Worm (Caenorhabditis elegans) whole organism, L3 larva: ENCODE data around the gene gcy-4.

Experiments used
- R02D3.7 ChIP-seq: fragments of 150-350 bp; optimal IDR thresholded peaks from 2 replicates; lab custom pipeline; 2014; ENCODE audit warnings: missing biosample characterization, missing genetic modification characterization
- ZK546.5 ChIP-seq: sonication (generic microtip); optimal IDR thresholded peaks from 2 replicates; lab custom pipeline; 2017; ENCODE audit warnings: missing biosample characterization, missing genetic modification characterization
- aly-2 ChIP-seq: fragments of 150-350 bp; optimal IDR thresholded peaks from 2 replicates; lab custom pipeline; 2014; ENCODE audit warnings: missing biosample characterization, missing genetic modification characterization
- ama-1 ChIP-seq: fragments of 150-350 bp; optimal IDR thresholded peaks from 2 replicates; lab custom pipeline; 2018
- ceh-16 ChIP-seq: sonication (generic microtip); optimal IDR thresholded peaks from 2 replicates; lab custom pipeline; 2017; ENCODE audit warnings: missing biosample characterization, missing genetic modification characterization
- ceh-28 ChIP-seq: fragments of 150-350 bp; optimal IDR thresholded peaks from 2 replicates; lab custom pipeline; 2014; ENCODE audit warnings: missing biosample characterization, missing genetic modification reagents, missing genetic modification characterization
- ceh-82 ChIP-seq: fragments of 150-350 bp; optimal IDR thresholded peaks from 2 replicates; lab custom pipeline; 2014; ENCODE audit warnings: missing biosample characterization, missing genetic modification characterization
- ceh-9 ChIP-seq: sonication (generic microtip); optimal IDR thresholded peaks from 2 replicates; lab custom pipeline; 2018; ENCODE audit warnings: missing biosample characterization, missing genetic modification characterization
- daf-12 ChIP-seq: fragments of 150-350 bp; optimal IDR thresholded peaks from 2 replicates; lab custom pipeline; 2014; ENCODE audit warnings: missing biosample characterization, missing genetic modification reagents, missing genetic modification characterization
- egl-27 ChIP-seq: sonication (generic microtip); optimal IDR thresholded peaks from 4 replicates; lab custom pipeline; 2017; ENCODE audit warnings: missing biosample characterization, missing genetic modification reagents, missing genetic modification characterization
- egl-5 ChIP-seq: fragments of 150-350 bp; optimal IDR thresholded peaks from 2 replicates; lab custom pipeline; 2017; ENCODE audit warnings: missing biosample characterization, missing genetic modification reagents, missing genetic modification characterization, inconsistent platforms
- elt-1 ChIP-seq: fragments of 150-350 bp; optimal IDR thresholded peaks from 2 replicates; lab custom pipeline; 2014; ENCODE audit warnings: missing biosample characterization, missing genetic modification characterization
- elt-2 ChIP-seq: sonication (generic microtip); optimal IDR thresholded peaks from 2 replicates; lab custom pipeline; 2016; ENCODE audit warnings: missing genetic modification reagents, mild to moderate bottlenecking, missing genetic modification characterization, missing compliant biosample characterization
- elt-3 ChIP-seq, 3 experiments: fragments of 150-350 bp in 1 of 3; sonication (generic microtip) in 2 of 3; optimal IDR thresholded peaks; 2 replicates in 2 of 3; 4 replicates in 1 of 3; lab custom pipeline; 2014 to 2017; ENCODE audit warnings: missing biosample characterization in 3 of 3, missing genetic modification characterization in 3 of 3
- eor-1 ChIP-seq, 2 experiments: fragments of 150-350 bp; optimal IDR thresholded peaks; 2 replicates each; lab custom pipeline; 2014 to 2018; ENCODE audit warnings: missing biosample characterization in 2 of 2, missing genetic modification characterization in 2 of 2
- fkh-10 ChIP-seq: sonication (generic microtip); optimal IDR thresholded peaks from 2 replicates; lab custom pipeline; 2017; ENCODE audit warnings: missing biosample characterization, missing genetic modification reagents, missing genetic modification characterization
- fkh-2 ChIP-seq: fragments of 150-350 bp; optimal IDR thresholded peaks from 2 replicates; lab custom pipeline; 2014; ENCODE audit warnings: missing biosample characterization, missing genetic modification reagents, missing genetic modification characterization
- fos-1 ChIP-seq: fragments of 150-350 bp; optimal IDR thresholded peaks from 2 replicates; lab custom pipeline; 2014; ENCODE audit warnings: missing biosample characterization, missing genetic modification characterization
- hmg-11 ChIP-seq: sonication (generic microtip); optimal IDR thresholded peaks from 2 replicates; lab custom pipeline; 2016; ENCODE audit warnings: missing genetic modification characterization, missing compliant biosample characterization
- jun-1 ChIP-seq: fragments of 150-350 bp; optimal IDR thresholded peaks from 2 replicates; lab custom pipeline; 2014; ENCODE audit warnings: missing biosample characterization, missing genetic modification reagents, missing genetic modification characterization
- lin-15B ChIP-seq: fragments of 150-350 bp; optimal IDR thresholded peaks from 2 replicates; lab custom pipeline; 2014; ENCODE audit warnings: missing biosample characterization, missing genetic modification characterization
- lin-39 ChIP-seq: fragments of 150-350 bp; optimal IDR thresholded peaks from 2 replicates; lab custom pipeline; 2018; ENCODE audit warnings: missing biosample characterization, missing genetic modification reagents, missing genetic modification characterization
- lsy-12 ChIP-seq: sonication (generic microtip); optimal IDR thresholded peaks from 2 replicates; lab custom pipeline; 2016; ENCODE audit warnings: mild to moderate bottlenecking, missing genetic modification characterization, missing compliant biosample characterization
- mdl-1 ChIP-seq: fragments of 150-350 bp; optimal IDR thresholded peaks from 2 replicates; lab custom pipeline; 2014; ENCODE audit warnings: missing biosample characterization, missing genetic modification characterization
- mml-1 ChIP-seq: fragments of 150-350 bp; sonication (generic microtip); optimal IDR thresholded peaks from 3 replicates; lab custom pipeline; 2014; ENCODE audit warnings: missing biosample characterization, missing genetic modification characterization
- nfya-1 ChIP-seq: sonication (generic microtip); optimal IDR thresholded peaks from 2 replicates; lab custom pipeline; 2017; ENCODE audit warnings: missing genetic modification characterization, mild to moderate bottlenecking, missing compliant biosample characterization, antibody characterized with exemption, moderate library complexity; ENCODE audit not compliant: insufficient read depth
- nhr-11 ChIP-seq: fragments of 150-350 bp; optimal IDR thresholded peaks from 2 replicates; lab custom pipeline; 2014; ENCODE audit warnings: missing biosample characterization, missing genetic modification characterization
- nhr-12 ChIP-seq: fragments of 150-350 bp; optimal IDR thresholded peaks from 2 replicates; lab custom pipeline; 2014; ENCODE audit warnings: missing biosample characterization, missing genetic modification characterization
- nhr-23 ChIP-seq: fragments of 150-350 bp; optimal IDR thresholded peaks from 2 replicates; lab custom pipeline; 2014; ENCODE audit warnings: missing biosample characterization, missing genetic modification reagents, missing genetic modification characterization
- nhr-237 ChIP-seq: fragments of 150-350 bp; optimal IDR thresholded peaks from 2 replicates; lab custom pipeline; 2014; ENCODE audit warnings: missing biosample characterization, missing genetic modification characterization
- nhr-25 ChIP-seq: sonication (generic microtip); optimal IDR thresholded peaks from 2 replicates; lab custom pipeline; 2017; ENCODE audit warnings: missing biosample characterization, missing genetic modification characterization
- nhr-28 ChIP-seq: fragments of 150-350 bp; optimal IDR thresholded peaks from 2 replicates; lab custom pipeline; 2014; ENCODE audit warnings: missing biosample characterization, missing genetic modification characterization
- nhr-43 ChIP-seq: sonication (generic microtip); optimal IDR thresholded peaks from 2 replicates; lab custom pipeline; 2016; ENCODE audit warnings: mild to moderate bottlenecking, missing genetic modification characterization, missing compliant biosample characterization; ENCODE audit not compliant: poor library complexity, severe bottlenecking
- nhr-67 ChIP-seq: fragments of 150-350 bp; optimal IDR thresholded peaks from 2 replicates; lab custom pipeline; 2014; ENCODE audit warnings: missing biosample characterization, missing genetic modification characterization
- nhr-76 ChIP-seq: fragments of 150-350 bp; sonication (generic microtip); optimal IDR thresholded peaks from 5 replicates; lab custom pipeline; 2014; ENCODE audit warnings: missing biosample characterization, missing genetic modification characterization
- nhr-77 ChIP-seq: fragments of 150-350 bp; optimal IDR thresholded peaks from 2 replicates; lab custom pipeline; 2014; ENCODE audit warnings: missing biosample characterization, missing genetic modification characterization
- pha-4 ChIP-seq: fragments of 150-350 bp; optimal IDR thresholded peaks from 2 replicates; lab custom pipeline; 2014; ENCODE audit warnings: missing biosample characterization, missing genetic modification reagents, missing genetic modification characterization
- pqm-1 ChIP-seq: fragments of 150-350 bp; optimal IDR thresholded peaks from 2 replicates; lab custom pipeline; 2017; ENCODE audit warnings: missing biosample characterization, missing genetic modification characterization, inconsistent platforms
- sea-2 ChIP-seq: fragments of 150-350 bp; sonication (generic microtip); optimal IDR thresholded peaks from 4 replicates; lab custom pipeline; 2014; ENCODE audit warnings: missing biosample characterization, missing genetic modification reagents, missing genetic modification characterization
- skn-1 ChIP-seq: fragments of 150-350 bp; optimal IDR thresholded peaks from 2 replicates; lab custom pipeline; 2014; ENCODE audit warnings: missing biosample characterization, missing genetic modification characterization
- snpc-4 ChIP-seq: fragments of 150-350 bp; optimal IDR thresholded peaks from 2 replicates; lab custom pipeline; 2014; ENCODE audit warnings: missing biosample characterization, missing genetic modification characterization
- tbx-2 ChIP-seq: sonication (generic microtip); optimal IDR thresholded peaks from 2 replicates; lab custom pipeline; 2016; ENCODE audit warnings: mild to moderate bottlenecking, missing genetic modification characterization, missing compliant biosample characterization
- unc-39 ChIP-seq: sonication (generic microtip); optimal IDR thresholded peaks from 4 replicates; lab custom pipeline; 2017; ENCODE audit warnings: missing biosample characterization, missing genetic modification characterization
- unc-62 ChIP-seq: fragments of 150-350 bp; sonication (generic microtip); optimal IDR thresholded peaks from 4 replicates; lab custom pipeline; 2014; ENCODE audit warnings: missing biosample characterization, missing genetic modification reagents, missing genetic modification characterization
- zag-1 ChIP-seq: fragments of 150-350 bp; optimal IDR thresholded peaks from 2 replicates; lab custom pipeline; 2014; ENCODE audit warnings: missing biosample characterization, missing genetic modification characterization
- ztf-11 ChIP-seq: fragments of 150-350 bp; optimal IDR thresholded peaks from 2 replicates; lab custom pipeline; 2014; ENCODE audit warnings: missing biosample characterization, missing genetic modification characterization
- ztf-4 ChIP-seq: fragments of 150-350 bp; optimal IDR thresholded peaks from 2 replicates; lab custom pipeline; 2014; ENCODE audit warnings: missing biosample characterization, missing genetic modification characterization

Gene gcy-4

DNA sequence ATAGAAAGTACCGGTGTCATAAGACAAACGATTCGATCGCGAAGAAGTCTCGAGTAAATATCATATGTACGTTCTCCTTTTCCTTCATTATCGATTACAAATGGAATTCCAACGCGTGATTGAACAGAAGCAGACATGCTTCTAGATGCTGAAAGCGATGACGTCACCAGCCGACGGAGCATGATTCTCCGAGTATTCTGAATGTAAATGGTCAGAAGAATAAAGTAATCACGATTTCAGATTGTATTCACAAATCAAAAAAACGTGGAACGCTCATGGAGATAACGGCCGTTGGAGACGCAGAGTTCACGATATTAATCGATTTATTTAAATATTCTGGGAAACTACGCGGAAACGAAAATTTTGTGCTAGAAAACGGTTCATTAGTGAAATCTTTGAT, 6.0 kb downstream of the gcy-4 start, which contains the start of gene clpp-1:
clpp-1 (minus strand) TSS at position 197 of the 400 bp plus-strand sequence.
- TF ChIP-seq nhr-76 (tag; lab: Kevin White, UChicago) (no peak), R02D3.7 (no peak), fkh-2 (tag; lab: Kevin White, UChicago) (no peak), pqm-1 (tag; lab: Kevin White, UChicago) (no peak), ama-1 (lab: Kevin White, UChicago) (peak; percentile 75), zag-1 (no peak), sea-2 (GFP tag; lab: Kevin White, UChicago) (no peak), eor-1 (tag; optimal IDR thresholded peaks at IDR 0.05; lab: Kevin White, UChicago) (no peak), lin-39 (tag; lab: Kevin White, UChicago) (no peak), elt-2 (tag; lab: Kevin White, UChicago) (peak; percentile 50), fos-1 (tag; lab: Kevin White, UChicago) (no peak), egl-5 (tag; lab: Kevin White, UChicago) (no peak)

DNA sequence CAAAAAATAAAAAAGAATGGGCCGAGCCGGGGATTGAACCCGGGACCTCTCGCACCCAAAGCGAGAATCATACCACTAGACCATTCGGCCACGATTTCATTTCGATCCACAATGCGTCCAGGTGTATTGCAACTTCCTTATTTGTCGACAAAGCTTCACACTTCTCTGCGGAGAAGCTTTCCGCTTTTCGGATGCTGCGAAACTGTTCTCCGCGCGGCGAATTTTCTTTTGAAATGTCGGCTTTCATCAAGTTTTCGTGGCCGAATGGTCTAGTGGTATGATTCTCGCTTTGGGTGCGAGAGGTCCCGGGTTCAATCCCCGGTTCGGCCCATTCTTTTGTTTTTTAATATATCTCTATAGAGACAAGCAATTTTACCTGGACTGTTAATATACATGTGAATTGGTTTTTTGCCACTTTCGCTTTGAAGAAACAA, 6.5 kb downstream of the gcy-4 start:
- TF ChIP-seq nhr-43 (tag; lab: Kevin White, UChicago) (peak; percentile 64), tbx-2 (tag; lab: Kevin White, UChicago) (peak; percentile 31)

DNA sequence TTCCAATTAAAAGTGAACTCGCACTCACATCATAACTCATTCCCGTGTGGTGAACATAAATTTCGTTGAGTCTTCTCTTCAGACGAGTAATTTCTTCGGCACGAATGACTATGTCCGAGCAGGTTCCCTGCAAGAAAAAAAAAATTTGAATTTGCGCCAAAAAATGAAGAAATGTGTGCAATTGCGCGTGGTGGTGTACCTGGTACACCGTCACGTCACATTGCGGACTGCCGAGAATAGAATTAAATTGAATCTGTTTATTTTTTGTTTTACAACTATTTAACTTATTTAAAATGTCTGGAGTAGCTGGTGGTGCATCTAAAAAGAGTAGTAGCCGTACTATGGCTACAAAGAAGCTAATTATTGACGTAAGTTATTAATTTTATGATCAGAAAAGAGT, 7.7 kb downstream of the gcy-4 start, which contains the start of gene mdt-22:
mdt-22 (plus strand) TSS at position 263 of the 400 bp plus-strand sequence.
- TF ChIP-seq mml-1: no peak
- peak; percentile 73 for TF ChIP-seq R02D3.7
- TF ChIP-seq hmg-11 (tag; lab: Kevin White, UChicago): peak; percentile 93
- TF ChIP-seq tbx-2 (tag; lab: Kevin White, UChicago): no peak
- TF ChIP-seq ceh-9 (tag; lab: Kevin White, UChicago): no peak
- no peak for TF ChIP-seq unc-39
- TF ChIP-seq ztf-11 (tag; lab: Kevin White, UChicago): no peak
- TF ChIP-seq lin-15B (tag; lab: Kevin White, UChicago): peak; percentile 81
- TF ChIP-seq ama-1 (lab: Kevin White, UChicago): peak; percentile 62
- no peak for TF ChIP-seq fos-1 (tag; lab: Kevin White, UChicago)
- no peak for TF ChIP-seq daf-12 (tag; lab: Kevin White, UChicago)
- TF ChIP-seq nhr-237 (tag; lab: Kevin White, UChicago): no peak
- no peak for TF ChIP-seq nhr-28 (tag; lab: Kevin White, UChicago)
- no peak for TF ChIP-seq nhr-67
- no peak for TF ChIP-seq unc-62 (GFP tag; lab: Kevin White, UChicago)
- peak; percentile 25 for TF ChIP-seq ceh-28 (tag; lab: Kevin White, UChicago)
- peak; percentile 55 for TF ChIP-seq elt-2 (tag; lab: Kevin White, UChicago)
- peak; percentile 30 for TF ChIP-seq fkh-10 (GFP tag; lab: Kevin White, UChicago)
- TF ChIP-seq skn-1 (tag; lab: Kevin White, UChicago): peak; percentile 29
- TF ChIP-seq nhr-76 (tag; lab: Kevin White, UChicago): no peak
- no peak for TF ChIP-seq sea-2 (GFP tag; lab: Kevin White, UChicago)
- peak; percentile 63 for TF ChIP-seq egl-5 (tag; lab: Kevin White, UChicago)
- TF ChIP-seq nhr-25 (tag; lab: Kevin White, UChicago): peak; percentile 52
- no peak for TF ChIP-seq aly-2 (tag; lab: Kevin White, UChicago)
- TF ChIP-seq ztf-4: no peak
- TF ChIP-seq ZK546.5 (tag; lab: Kevin White, UChicago): no peak
- TF ChIP-seq nhr-23 (tag; lab: Kevin White, UChicago): peak; percentile 61
- TF ChIP-seq pqm-1 (tag; lab: Kevin White, UChicago): no peak
- peak; percentile 2 for TF ChIP-seq snpc-4 (tag; lab: Kevin White, UChicago)
- TF ChIP-seq jun-1 (tag; lab: Kevin White, UChicago): peak; percentile 58
- no peak for TF ChIP-seq nhr-77 (tag; lab: Kevin White, UChicago)
- no peak for TF ChIP-seq ceh-16 (tag; lab: Kevin White, UChicago)
- TF ChIP-seq eor-1 (tag; optimal IDR thresholded peaks at IDR 0.05; lab: Kevin White, UChicago): no peak
- TF ChIP-seq ceh-82 (tag; lab: Kevin White, UChicago): peak; percentile 51
- TF ChIP-seq nhr-12 (tag; lab: Kevin White, UChicago): no peak
- no peak for TF ChIP-seq zag-1
- TF ChIP-seq nhr-43 (tag; lab: Kevin White, UChicago): peak; percentile 41
- TF ChIP-seq lin-39 (tag; lab: Kevin White, UChicago): no peak
- peak; percentile 17 for TF ChIP-seq egl-27
- TF ChIP-seq elt-3 (tag; optimal IDR thresholded peaks at IDR 0.05; lab: Kevin White, UChicago): no peak
- no peak for TF ChIP-seq nhr-11 (tag; lab: Kevin White, UChicago)
- TF ChIP-seq pha-4: peak; percentile 81
- peak; percentile 56 for TF ChIP-seq lsy-12 (tag; lab: Kevin White, UChicago)
- TF ChIP-seq nfya-1 (tag; lab: Kevin White, UChicago): peak; percentile 75
- no peak for TF ChIP-seq elt-1 (tag; lab: Kevin White, UChicago)
- no peak for TF ChIP-seq mdl-1
- no peak for TF ChIP-seq fkh-2 (tag; lab: Kevin White, UChicago)
